Worm (Caenorhabditis elegans): ENCODE measurements around the gene eif-3.F.

DNA sequence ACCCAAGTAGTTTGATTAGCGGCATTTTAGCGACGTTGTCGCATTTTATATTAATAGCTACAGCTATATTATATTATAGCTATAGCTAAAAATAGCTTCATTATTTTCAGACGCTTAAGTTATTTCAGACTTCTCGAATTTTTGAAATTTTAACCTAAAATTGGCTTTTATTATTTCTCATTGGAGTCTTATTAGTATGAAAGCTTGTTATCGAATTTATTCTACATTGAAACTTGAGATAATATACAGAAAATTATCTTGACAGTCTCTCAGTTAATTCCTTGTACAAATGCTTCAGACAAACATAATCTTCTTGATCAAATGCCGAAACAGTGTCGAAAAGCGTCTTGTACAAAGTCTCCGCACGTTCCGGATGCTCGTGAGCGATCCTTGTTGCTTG lies 48.4 kb downstream of the eif-3.F start, which contains the start of gene srh-48:
- TF ChIP-seq flt-1 (GFP tag; IDR thresholded peaks at IDR 0.05) (no peak), tab-1 (GFP tag; IDR thresholded peaks at IDR 0.05) (no peak), med-1 (GFP tag; optimal IDR thresholded peaks at IDR 0.05; ENCODE audit: insufficient read depth) (no peak), ref-1 (GFP tag; conservative IDR thresholded peaks at IDR 0.05) (no peak), ztf-23 (GFP tag; IDR thresholded peaks at IDR 0.05) (no peak), cog-1 (tag; optimal IDR thresholded peaks at IDR 0.05) (no peak), klf-2 (GFP tag; conservative IDR thresholded peaks at IDR 0.05) (no peak)

All from whole organism, midembryonic.